Worm (Caenorhabditis elegans): Measurements from ENCODE around the gene F44B9.2.

Gene F44B9.2

ce11 chrIII:8016438-8016837 is 5.8 kb upstream of the F44B9.2 start, which contains the start of gene F44B9.5:
F44B9.5 (minus strand) TSS chrIII:8016538.
- TF ChIP-seq nhr-77 (tag; optimal IDR thresholded peaks at IDR 0.05) = no peak
- TF ChIP-seq sem-4 (tag; optimal IDR thresholded peaks at IDR 0.05) = no peak
- TF ChIP-seq ceh-82 (tag; optimal IDR thresholded peaks at IDR 0.05) = no peak
- TF ChIP-seq nhr-23 (tag; optimal IDR thresholded peaks at IDR 0.05) = no peak
- TF ChIP-seq nhr-12 (tag; optimal IDR thresholded peaks at IDR 0.05) = no peak

- no peak for TF ChIP-seq snpc-4 (tag; optimal IDR thresholded peaks at IDR 0.05)
- no peak for TF ChIP-seq peb-1 (tag; optimal IDR thresholded peaks at IDR 0.05)
- no peak for TF ChIP-seq C34F6.9 (tag; optimal IDR thresholded peaks at IDR 0.05)
- no peak for TF ChIP-seq lsy-2 (tag; optimal IDR thresholded peaks at IDR 0.05)
- no peak for TF ChIP-seq zag-1 (tag; optimal IDR thresholded peaks at IDR 0.05)
- no peak for TF ChIP-seq egl-27 (tag; optimal IDR thresholded peaks at IDR 0.05)
- no peak for TF ChIP-seq nhr-25 (tag; optimal IDR thresholded peaks at IDR 0.05)
- TF ChIP-seq nhr-6 (tag; optimal IDR thresholded peaks at IDR 0.05) = no peak
- TF ChIP-seq sem-4 (tag; optimal IDR thresholded peaks at IDR 0.05) = no peak
- TF ChIP-seq nhr-21 (tag; optimal IDR thresholded peaks at IDR 0.05) = no peak
- TF ChIP-seq nhr-10 (tag; optimal IDR thresholded peaks at IDR 0.05) = no peak
- TF ChIP-seq blmp-1 (tag; optimal IDR thresholded peaks at IDR 0.05; ENCODE audit: insufficient read depth) = no peak
- no peak for TF ChIP-seq Y55F3AM.14 (GFP tag; optimal IDR thresholded peaks at IDR 0.05)
Measured at ce11 chrIII:8017053-8017452, 5.2 kb upstream of the F44B9.2 start.

DNA sequence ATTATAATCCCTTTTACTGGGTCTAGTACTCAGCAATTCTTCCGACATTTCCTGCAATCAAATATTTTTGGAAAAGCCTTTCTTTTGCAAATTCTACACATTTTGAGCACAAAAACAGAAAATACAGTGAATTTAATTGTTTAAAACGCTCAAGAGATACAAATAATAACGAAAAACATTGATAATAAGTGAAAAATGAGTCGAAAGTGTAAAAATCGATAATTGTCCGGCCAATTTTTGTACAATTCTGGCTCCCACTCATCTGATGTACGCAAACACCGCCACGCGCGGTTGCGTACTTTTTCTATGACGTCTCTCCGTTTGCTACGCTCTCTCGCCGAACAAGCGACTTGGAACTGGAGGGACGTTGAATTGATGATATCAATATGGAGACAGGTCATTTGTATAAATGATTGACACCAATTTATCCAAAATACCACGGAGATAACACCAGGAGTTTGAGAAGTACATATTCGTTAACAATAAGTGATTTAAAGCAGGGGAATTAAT is 1.4 kb upstream of the F44B9.2 start, which contains the start of gene lin-36:
lin-36 (minus strand) TSS at position 51 of the 510 bp plus-strand sequence.
- TF ChIP-seq elt-3 (tag; optimal IDR thresholded peaks at IDR 0.05) (no peak), R02D3.7 (tag; optimal IDR thresholded peaks at IDR 0.05) (no peak), dmd-4 (tag; optimal IDR thresholded peaks at IDR 0.05) (no peak), nhr-11 (tag; optimal IDR thresholded peaks at IDR 0.05) (no peak), gmeb-1 (tag; optimal IDR thresholded peaks at IDR 0.05) (peak; percentile 87), egl-27 (tag; optimal IDR thresholded peaks at IDR 0.05) (no peak), Y55F3AM.14 (GFP tag; optimal IDR thresholded peaks at IDR 0.05) (no peak), ama-1 (optimal IDR thresholded peaks at IDR 0.05) (no peak), lin-11 (tag; optimal IDR thresholded peaks at IDR 0.05) (peak; percentile 51), nhr-237 (tag; optimal IDR thresholded peaks at IDR 0.05) (peak; percentile 7), nhr-6 (tag; optimal IDR thresholded peaks at IDR 0.05) (no peak), lsy-2 (tag; optimal IDR thresholded peaks at IDR 0.05) (peak; percentile 77 to 92), nhr-77 (tag; optimal IDR thresholded peaks at IDR 0.05) (no peak), alr-1 (tag; optimal IDR thresholded peaks at IDR 0.05) (no peak), ceh-16 (tag; optimal IDR thresholded peaks at IDR 0.05) (peak; percentile 58), snpc-4 (tag; optimal IDR thresholded peaks at IDR 0.05) (no peak), F13H6.1 (tag; optimal IDR thresholded peaks at IDR 0.05) (peak; percentile 61), lin-13 (GFP tag; optimal IDR thresholded peaks at IDR 0.05) (peak; percentile 85), lin-39 (tag; optimal IDR thresholded peaks at IDR 0.05) (no peak), nhr-12 (tag; optimal IDR thresholded peaks at IDR 0.05) (no peak), peb-1 (tag; optimal IDR thresholded peaks at IDR 0.05) (no peak), crh-2 (tag; optimal IDR thresholded peaks at IDR 0.05) (peak; percentile 83), fos-1 (tag; optimal IDR thresholded peaks at IDR 0.05) (peak; percentile 72), nhr-21 (tag; optimal IDR thresholded peaks at IDR 0.05) (peak; percentile 58), unc-62 (GFP tag; optimal IDR thresholded peaks at IDR 0.05) (no peak), nhr-23 (tag; optimal IDR thresholded peaks at IDR 0.05) (no peak), sma-9 (GFP tag; optimal IDR thresholded peaks at IDR 0.05) (peak; percentile 71), sma-9 (tag; optimal IDR thresholded peaks at IDR 0.05) (no peak), ztf-4 (tag; optimal IDR thresholded peaks at IDR 0.05) (no peak), skn-1 (tag; optimal IDR thresholded peaks at IDR 0.05) (peak; percentile 44), elt-1 (tag; optimal IDR thresholded peaks at IDR 0.05) (no peak), nhr-129 (tag; optimal IDR thresholded peaks at IDR 0.05) (peak; percentile 82), sem-4 (tag; optimal IDR thresholded peaks at IDR 0.05) (peak; percentile 51), ztf-11 (tag; optimal IDR thresholded peaks at IDR 0.05) (no peak), mbf-1 (tag; optimal IDR thresholded peaks at IDR 0.05) (no peak), unc-55 (GFP tag; optimal IDR thresholded peaks at IDR 0.05) (peak; percentile 89), sma-3 (GFP tag; optimal IDR thresholded peaks at IDR 0.05) (peak; percentile 73), mdl-1 (tag; optimal IDR thresholded peaks at IDR 0.05) (no peak), C34F6.9 (tag; optimal IDR thresholded peaks at IDR 0.05) (peak; percentile 95), zag-1 (tag; optimal IDR thresholded peaks at IDR 0.05) (peak; percentile 16), ceh-82 (tag; optimal IDR thresholded peaks at IDR 0.05) (no peak), ZK546.5 (tag; optimal IDR thresholded peaks at IDR 0.05) (no peak), mab-5 (tag; optimal IDR thresholded peaks at IDR 0.05) (peak; percentile 63), ztf-1 (GFP tag; conservative IDR thresholded peaks at IDR 0.05) (no peak), nhr-10 (tag; optimal IDR thresholded peaks at IDR 0.05) (no peak), unc-39 (tag; optimal IDR thresholded peaks at IDR 0.05) (no peak), aly-2 (tag; optimal IDR thresholded peaks at IDR 0.05) (no peak), blmp-1 (tag; optimal IDR thresholded peaks at IDR 0.05; ENCODE audit: insufficient read depth) (no peak)

Data from whole organism, L2 larva.